Fruit fly (Drosophila melanogaster) S2 (cell line): Measurements from ENCODE around the gene Sec71.

ENCODE experiments used
- CG8478 ChIP-seq: fragments of >200 bp; optimal IDR thresholded peaks from 2 replicates; lab custom pipeline; 2018
- CTCF ChIP-seq, 2 experiments: fragments of >200 bp; optimal IDR thresholded peaks; 2 replicates each; lab custom pipeline; 2018

Gene Sec71

DNA sequence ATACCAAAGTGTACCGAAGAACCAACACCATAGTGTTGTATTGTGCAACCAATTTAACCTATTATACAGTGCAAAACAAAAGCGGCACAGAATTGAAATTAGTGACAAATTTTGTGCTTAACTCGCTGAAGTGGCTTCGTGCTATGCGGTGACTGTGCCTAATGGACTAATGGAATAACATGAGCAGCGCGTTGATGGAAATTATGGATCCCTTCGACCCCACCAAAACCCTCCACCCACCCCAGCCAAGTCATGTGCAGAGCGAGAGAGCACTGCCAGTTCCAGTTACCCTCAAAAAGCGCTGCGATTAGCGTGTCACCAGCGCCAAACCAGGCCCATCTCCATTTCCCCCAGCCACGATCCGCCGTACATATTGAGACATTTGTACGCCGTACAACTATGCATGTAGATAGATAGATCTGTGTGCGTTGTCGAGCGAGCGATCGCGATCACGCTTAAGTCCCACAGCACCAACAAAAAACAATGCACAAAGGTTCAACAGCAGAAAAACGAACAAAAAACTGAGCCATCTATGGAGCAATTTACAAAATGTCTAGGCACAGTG is 8.8 kb downstream of the Sec71 start:
- TF ChIP-seq CG8478 (lab: Kevin White, UChicago) (no peak), CTCF (optimal IDR thresholded peaks at IDR 0.05; lab: Kevin White, UChicago) (no peak)

DNA sequence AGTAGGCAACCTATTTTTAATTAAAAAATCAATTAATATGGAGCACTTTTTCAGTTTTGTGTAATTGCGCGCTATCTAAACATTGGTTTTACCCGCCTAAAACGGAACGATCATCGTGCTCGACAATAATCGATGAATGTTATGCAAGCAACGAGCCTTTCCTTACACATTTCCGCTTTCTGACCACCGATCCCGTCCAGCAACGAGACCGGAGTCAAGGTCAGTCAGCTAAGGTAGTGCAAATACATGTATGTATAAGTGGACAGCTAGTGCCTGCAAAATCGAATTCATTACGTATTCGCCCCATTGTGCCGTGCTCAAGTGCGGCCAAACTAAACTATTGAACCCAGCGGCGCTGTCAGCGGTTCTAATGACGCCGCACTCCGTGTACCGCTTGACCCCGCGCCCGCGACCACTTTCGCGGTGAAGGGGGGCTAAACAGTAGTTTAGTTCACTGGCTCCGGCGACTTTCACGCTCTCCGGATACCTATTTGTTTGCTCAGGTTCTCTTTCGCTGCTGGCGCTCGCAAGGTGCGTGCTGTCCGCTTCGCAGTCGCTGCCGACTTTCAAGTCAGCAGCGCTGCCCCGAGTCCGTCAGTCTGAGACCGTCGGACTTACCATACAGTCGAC is 9.8 kb downstream of the Sec71 start, which contains the start of gene CAH1:
CAH1 (plus strand) TSS at position 595 of the 630 bp plus-strand sequence.
- TF ChIP-seq CTCF (optimal IDR thresholded peaks at IDR 0.05; lab: Kevin White, UChicago) (no peak), CG8478 (lab: Kevin White, UChicago) (no peak)

DNA sequence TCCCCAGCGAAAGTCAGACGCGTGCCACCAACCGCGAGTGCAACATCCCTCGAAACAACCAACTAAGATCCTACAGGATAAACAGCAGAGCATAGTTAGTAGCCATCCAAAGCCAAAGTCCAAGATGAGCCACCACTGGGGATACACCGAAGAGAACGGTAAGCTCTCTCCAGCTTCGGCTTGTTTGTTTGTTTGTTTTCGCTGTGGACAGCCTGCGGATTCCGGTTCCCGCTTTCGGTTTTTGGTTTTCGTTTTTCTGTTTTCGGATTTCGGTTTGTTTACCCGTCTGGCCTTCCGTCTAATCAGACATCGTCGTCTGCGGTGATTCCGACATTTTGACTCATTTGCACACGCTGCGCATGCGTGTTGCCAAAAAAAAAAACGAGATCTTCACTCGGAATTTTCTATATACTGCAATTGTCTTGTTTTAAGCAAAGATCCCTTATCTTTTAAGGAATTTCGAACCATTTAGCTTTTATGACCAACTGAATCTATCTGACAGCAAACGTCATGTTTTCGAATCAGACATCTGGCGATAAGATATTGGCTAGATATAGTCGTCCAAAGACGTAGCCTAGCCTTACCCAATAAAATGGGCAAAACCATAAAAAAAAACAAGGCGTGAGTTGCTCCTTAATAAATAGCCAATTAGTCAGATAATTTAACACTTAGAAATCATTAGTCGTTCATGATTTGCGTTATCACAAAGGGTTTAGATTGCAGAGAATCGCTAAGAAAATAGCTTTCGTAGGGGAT is 10.7 kb downstream of the Sec71 start:
- TF ChIP-seq CTCF (optimal IDR thresholded peaks at IDR 0.05; lab: Kevin White, UChicago) (no peak), CG8478 (lab: Kevin White, UChicago) (no peak)

DNA sequence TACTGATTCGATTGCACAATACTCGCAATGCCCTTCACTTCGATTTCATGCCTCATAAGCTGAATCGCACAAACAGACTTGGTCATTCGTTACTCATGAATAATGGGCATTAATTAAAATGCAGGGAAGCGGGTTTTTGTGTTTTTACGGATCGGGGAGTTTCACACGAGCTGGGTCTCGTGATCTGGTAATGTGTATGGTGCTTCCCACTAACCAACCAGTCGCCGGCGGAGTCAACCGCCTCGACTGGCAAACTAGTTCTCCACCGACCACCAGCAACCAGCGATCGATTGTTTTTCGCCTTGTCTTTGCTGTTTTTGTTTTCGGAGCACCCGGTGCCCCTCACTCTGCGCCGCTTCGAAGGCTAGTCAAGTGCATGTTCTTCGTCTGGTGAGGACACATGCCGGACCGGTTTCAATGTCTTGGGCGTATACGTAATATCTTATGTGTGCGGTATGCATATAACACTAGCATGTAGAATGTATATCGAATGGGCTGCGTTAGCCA is 11.3 kb downstream of the Sec71 start:
- TF ChIP-seq CG8478 (lab: Kevin White, UChicago) (no peak), CTCF (optimal IDR thresholded peaks at IDR 0.05; lab: Kevin White, UChicago) (no peak)

DNA sequence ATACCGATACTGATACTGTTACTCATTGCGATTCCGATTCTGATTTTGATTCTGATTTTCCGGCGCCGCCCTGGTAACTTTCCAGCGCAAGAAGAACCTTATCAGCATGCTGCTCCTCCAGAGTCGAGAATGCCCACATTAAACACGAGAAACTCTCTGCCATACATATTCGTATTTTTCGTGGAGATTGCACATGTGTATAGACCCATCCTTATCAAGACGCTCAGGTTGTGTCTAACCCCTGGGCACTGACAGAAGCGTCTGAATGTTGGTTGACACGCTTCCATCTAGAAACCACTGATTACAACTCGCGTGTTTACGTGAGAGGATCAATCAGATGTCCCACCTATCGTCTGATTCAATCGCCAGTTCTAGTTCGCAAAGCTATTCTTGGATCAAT is 11.8 kb downstream of the Sec71 start:
- no peak for TF ChIP-seq CG8478 (lab: Kevin White, UChicago)
- no peak for TF ChIP-seq CTCF (optimal IDR thresholded peaks at IDR 0.05; lab: Kevin White, UChicago)

DNA sequence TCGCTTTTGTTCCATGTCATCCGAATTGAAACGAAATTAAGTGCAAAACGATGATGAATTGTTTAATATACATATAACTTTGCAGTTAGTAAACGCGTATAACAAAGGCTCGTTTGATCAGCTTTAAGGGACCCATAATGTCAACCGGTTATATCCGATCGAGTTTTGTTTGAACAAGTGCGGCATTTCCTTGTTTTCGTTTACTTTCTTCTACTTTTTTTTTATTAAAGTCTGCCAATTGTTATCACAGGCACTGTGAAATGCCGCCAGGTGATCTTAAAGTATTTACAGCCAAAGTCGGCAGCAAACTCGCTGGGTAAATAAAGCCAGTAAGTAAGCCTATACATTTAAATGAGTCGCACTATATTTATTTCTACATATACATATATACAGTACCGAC is 13.8 kb downstream of the Sec71 start:
- no peak for TF ChIP-seq CG8478 (lab: Kevin White, UChicago)

DNA sequence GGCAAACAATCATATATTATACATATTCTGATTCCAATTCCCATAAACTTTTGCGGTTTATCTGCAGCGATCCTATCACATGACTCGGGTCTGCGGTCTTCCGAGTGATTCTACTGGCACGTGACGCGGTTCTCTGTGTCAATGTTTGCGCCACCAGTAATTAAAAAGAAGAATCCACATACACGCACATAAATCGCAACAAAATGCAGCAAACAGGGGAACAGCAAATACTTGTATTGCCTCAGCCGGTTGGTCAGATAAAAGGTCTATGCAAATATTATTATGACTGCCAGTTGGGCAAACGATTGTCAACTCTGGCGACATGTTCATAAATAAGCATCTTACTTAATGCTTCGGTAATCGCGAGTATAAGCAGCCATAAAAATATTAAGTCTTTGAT is 14.6 kb downstream of the Sec71 start:
- TF ChIP-seq CTCF (optimal IDR thresholded peaks at IDR 0.05; lab: Kevin White, UChicago) (no peak), CG8478 (lab: Kevin White, UChicago) (no peak)

DNA sequence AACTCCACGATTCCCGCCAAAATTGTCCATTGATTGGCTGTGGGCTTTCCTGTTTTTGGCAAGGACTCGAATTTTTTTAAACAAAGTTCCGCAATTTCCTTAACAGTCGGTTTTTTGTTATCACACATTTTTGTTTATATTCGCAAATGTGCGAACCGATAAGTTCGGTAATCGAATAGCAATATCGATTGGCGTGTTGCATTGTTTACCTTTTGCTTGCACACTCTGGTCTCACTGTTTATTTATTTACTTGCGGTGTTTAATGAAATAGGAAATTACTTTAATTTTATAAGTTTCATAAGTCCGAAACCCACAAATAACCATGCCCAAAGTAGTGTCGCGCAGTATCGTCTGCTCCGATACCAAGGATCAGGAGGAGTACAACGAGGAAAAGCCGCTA is 18.0 kb downstream of the Sec71 start, which contains the start of the genes Adat1 and CG16865:
Adat1 (minus strand) TSS at position 152 of the 400 bp plus-strand sequence.
CG16865 (plus strand) TSS at position 200 of the 400 bp plus-strand sequence.
- peak in 1 of 2 experiments; percentile 12 for TF ChIP-seq CTCF (optimal IDR thresholded peaks at IDR 0.05; lab: Kevin White, UChicago)
- no peak for TF ChIP-seq CG8478 (lab: Kevin White, UChicago)

DNA sequence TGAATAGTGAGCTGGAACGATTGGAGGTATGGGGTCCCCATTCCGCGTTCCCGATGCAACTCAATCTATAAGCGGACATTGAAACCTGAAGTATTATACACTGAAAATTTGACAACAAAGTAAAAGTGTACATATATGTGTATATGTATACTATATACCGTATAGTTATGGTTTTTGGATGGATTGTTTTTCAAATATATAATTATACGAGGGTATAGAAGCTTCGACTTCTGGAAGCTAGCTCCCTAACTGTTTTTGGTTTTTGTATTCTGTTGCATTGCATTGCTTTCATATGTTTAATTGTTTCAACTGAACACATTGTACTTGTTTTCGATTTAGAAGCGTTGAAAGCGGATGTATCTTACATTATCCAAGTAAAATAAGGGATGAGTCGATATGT is 19.8 kb downstream of the Sec71 start, which contains the start of gene CG16888:
CG16888 (minus strand) TSS at position 101 of the 400 bp plus-strand sequence.
- no peak for TF ChIP-seq CTCF (optimal IDR thresholded peaks at IDR 0.05; lab: Kevin White, UChicago)
- TF ChIP-seq CG8478 (lab: Kevin White, UChicago) = no peak

DNA sequence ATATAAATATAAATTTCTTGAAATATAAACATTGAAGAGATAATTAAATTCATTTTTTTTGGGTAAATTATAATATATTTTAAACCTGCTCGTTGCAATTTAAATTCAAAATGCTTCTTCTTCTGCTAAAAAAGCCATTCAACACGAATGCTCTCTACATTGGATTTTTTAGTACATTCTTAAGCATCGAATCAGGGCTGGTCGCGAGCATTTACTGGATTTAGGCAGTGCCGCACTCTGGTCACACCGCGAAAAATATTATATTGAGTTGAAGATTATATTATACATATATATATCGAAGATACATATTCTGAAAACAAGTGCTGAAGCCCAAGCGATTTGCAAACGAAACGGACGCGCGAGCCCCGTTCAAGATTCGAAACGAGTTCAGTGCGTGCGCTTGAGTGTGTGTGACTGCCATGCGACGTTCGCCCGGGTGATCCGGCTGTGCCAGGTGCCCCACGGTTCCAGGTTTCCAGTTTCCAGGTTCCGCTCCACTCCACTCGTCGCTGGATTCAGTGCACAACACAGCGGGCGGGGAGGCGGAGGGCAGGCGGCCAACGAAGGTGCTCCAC is 20.4 kb downstream of the Sec71 start, which contains the start of gene Sos:
Sos (plus strand) TSS at position 213 of the 575 bp plus-strand sequence.
- TF ChIP-seq CTCF (optimal IDR thresholded peaks at IDR 0.05; lab: Kevin White, UChicago) = no peak
- TF ChIP-seq CG8478 (lab: Kevin White, UChicago) = no peak

DNA sequence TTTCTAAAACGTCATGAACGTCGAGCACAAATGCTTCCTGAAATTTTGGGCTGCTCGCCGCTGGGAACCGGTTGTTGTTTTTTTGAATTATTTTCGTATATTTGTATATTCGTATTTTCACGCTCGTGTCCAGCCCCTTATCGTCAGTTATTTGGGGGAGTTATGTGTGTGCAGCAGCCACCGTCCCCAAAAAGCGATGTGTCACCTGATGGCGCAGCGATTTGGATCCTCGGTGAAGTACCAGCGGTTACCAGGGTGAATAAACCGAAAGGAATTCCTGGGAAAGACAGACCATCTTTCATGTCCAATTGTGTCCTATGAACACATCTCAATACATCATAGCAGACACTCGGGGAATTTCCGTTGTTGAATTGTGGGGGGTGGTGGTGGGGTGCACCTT is 26.9 kb downstream of the Sec71 start:
- TF ChIP-seq CTCF (optimal IDR thresholded peaks at IDR 0.05; lab: Kevin White, UChicago) (no peak), CG8478 (lab: Kevin White, UChicago) (no peak)

DNA sequence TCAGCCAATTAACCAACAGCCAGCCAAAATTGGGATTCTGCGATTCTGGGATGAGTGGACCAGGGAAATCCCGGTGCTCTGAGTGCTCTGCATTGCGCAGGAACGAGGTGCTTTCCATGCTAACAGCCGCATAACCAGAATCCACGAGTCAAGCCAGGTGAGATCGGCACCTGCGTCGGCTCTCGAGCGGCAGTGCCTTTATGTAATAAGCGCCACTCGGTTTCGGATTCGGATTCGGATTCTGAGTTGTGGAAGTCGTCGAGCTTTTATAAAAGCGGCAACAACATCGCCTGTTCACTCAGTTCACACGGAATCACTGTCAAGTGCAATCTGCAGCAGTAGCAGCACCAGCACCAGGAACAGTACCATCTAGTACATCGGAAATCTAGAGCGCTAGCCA is 27.6 kb downstream of the Sec71 start, which contains the start of gene b:
b (plus strand) TSS at position 301 of the 400 bp plus-strand sequence.
- no peak for TF ChIP-seq CTCF (optimal IDR thresholded peaks at IDR 0.05; lab: Kevin White, UChicago)

DNA sequence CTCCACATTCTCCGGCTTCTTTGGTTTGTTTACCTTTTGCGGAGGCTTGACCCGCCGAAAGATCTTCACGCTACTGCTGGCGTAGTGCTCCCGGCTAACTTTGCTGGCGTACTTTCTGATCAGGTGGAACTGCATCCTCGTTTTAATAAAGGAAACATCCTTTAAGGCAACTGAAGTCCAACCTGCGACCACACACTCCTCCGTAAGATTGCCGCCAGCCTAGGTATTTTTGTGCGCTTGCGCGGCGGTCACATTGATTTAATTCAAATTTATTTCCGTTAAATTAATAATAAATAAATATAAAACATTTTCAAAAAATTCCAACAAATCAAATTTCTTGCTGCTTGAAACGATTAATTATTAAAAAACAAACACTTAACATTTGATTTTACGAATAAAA is 34.2 kb downstream of the Sec71 start, which contains the start of gene PolG1:
PolG1 (minus strand) TSS at position 216 of the 400 bp plus-strand sequence.
- TF ChIP-seq CG8478 (lab: Kevin White, UChicago) (no peak), CTCF (optimal IDR thresholded peaks at IDR 0.05; lab: Kevin White, UChicago) (no peak)

DNA sequence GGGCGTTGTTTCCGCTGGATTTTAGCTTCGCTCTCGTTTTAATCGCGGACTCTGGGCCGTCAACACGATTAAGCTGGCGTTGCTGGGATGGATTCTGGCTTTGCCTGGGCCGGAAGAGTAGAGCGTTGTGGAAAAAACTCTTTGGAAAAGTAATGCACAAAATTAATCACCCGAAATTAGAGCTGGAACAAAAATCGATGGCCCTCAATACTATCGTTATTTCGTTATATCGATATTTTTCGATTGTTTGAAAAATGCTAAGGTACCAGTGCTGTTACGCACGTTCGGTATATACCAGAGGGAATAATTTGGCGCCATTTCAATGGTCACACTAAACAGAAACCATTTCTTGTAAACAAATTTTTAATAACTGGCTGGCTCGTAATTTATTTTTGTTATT is 36.2 kb downstream of the Sec71 start, which contains the start of the genes Arpc1 and Orc5:
Arpc1 (minus strand) TSS at position 202 of the 400 bp plus-strand sequence.
Orc5 (plus strand) TSS at position 298 of the 400 bp plus-strand sequence.
- TF ChIP-seq CTCF (optimal IDR thresholded peaks at IDR 0.05; lab: Kevin White, UChicago) (peak in 1 of 2 experiments; percentile 8), CG8478 (lab: Kevin White, UChicago) (no peak)
